Worm (Caenorhabditis elegans): ENCODE data around the gene unc-69.

DNA sequence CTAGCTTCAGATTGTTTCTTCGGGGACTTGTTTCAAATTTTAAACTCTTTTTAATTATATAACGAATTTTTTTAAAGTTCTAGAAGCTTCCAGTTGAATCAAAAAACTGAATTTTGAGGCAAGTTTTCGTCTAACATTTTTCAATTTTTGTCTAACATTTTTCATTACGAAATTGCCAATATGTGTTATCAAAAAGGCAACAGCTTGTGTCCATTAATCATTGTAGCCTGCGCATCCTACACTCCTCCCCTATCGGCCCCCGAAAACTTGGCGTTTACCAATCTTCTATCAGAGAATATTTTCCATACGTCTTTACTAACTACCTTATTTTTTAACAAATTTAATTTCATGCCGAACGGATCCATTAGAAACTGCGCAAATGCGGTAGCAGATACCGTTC is 18.7 kb upstream of the unc-69 start, which contains the start of gene vglu-3:
- TF ChIP-seq nhr-11 (tag; optimal IDR thresholded peaks at IDR 0.05) (no peak), ztf-11 (tag; optimal IDR thresholded peaks at IDR 0.05) (no peak), snpc-4 (tag; optimal IDR thresholded peaks at IDR 0.05) (no peak), lsy-2 (tag; optimal IDR thresholded peaks at IDR 0.05) (no peak), nhr-237 (tag; optimal IDR thresholded peaks at IDR 0.05) (no peak), ceh-32 (tag; optimal IDR thresholded peaks at IDR 0.05; ENCODE audit: poor library complexity) (no peak)
